Worm (Caenorhabditis elegans): ENCODE measurements around the gene fars-3.
A peak's percentile ranks its signal among the peaks of the same experiment; 100 is the strongest.

Gene fars-3

DNA sequence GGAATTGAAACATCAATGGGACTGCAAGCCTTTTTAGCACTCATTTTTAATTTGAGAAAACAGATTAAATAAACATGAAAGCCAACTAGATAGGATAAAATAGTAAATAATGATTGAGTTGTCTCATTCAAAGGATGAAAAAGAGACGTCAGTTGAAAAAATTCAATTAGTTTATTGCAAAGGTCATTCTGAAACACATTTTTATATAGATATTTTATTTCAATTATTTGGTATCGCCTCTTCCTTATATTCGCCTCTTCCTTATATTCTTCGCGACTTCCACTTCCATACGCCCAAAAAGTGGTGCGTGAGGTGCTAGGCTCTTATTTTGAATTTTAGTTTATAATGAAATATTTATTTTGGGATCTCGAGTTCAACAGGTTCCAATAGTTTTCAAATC, 29.6 kb upstream of the fars-3 start, which contains the start of gene acp-4:
Gene acp-4 (minus strand): TSS at position 101 of the 400 bp plus-strand sequence.
- TF ChIP-seq mls-2 (tag; optimal IDR thresholded peaks at IDR 0.05) (no peak), nhr-2 (tag; optimal IDR thresholded peaks at IDR 0.05) (no peak), ceh-43 (GFP tag; optimal IDR thresholded peaks at IDR 0.05) (no peak), nhr-28 (tag; optimal IDR thresholded peaks at IDR 0.05) (no peak), ztf-11 (tag; optimal IDR thresholded peaks at IDR 0.05) (no peak), ham-2 (GFP tag; optimal IDR thresholded peaks at IDR 0.05) (no peak), drap-1 (GFP tag; optimal IDR thresholded peaks at IDR 0.05) (no peak), nhr-12 (tag; optimal IDR thresholded peaks at IDR 0.05) (no peak), unc-62 (GFP tag; optimal IDR thresholded peaks at IDR 0.05) (no peak), elt-3 (tag; optimal IDR thresholded peaks at IDR 0.05) (no peak), unc-120 (tag; optimal IDR thresholded peaks at IDR 0.05; ENCODE audit: poor library complexity, severe bottlenecking) (no peak), flh-1 (GFP tag; optimal IDR thresholded peaks at IDR 0.05) (no peak), ces-1 (GFP tag; optimal IDR thresholded peaks at IDR 0.05) (no peak)

DNA sequence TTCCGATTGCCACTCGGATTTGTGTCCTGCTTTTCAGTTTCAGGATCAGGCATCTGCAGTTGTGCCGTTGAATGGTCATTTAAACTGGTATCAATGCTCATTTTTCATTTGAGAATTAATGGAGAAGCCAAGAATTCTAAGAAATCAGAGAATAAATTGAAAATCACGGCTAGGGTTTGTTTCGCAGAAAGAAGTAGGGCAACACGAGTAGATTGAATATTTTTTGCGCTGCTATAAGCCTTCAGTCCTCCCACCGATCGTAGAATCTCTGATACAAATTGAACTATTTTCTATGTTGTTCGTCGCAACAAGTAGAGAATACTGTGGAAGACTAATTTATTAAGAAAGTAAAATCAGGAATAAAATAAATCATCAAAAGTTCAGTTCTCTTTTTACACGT, 27.6 kb upstream of the fars-3 start, which contains the start of gene acp-3:
Gene acp-3 (minus strand): TSS at position 101 of the 400 bp plus-strand sequence.
- TF ChIP-seq sptf-1 (tag; optimal IDR thresholded peaks at IDR 0.05) = no peak
- TF ChIP-seq unc-62 (GFP tag; optimal IDR thresholded peaks at IDR 0.05) = no peak
- no peak for TF ChIP-seq elt-3 (tag; optimal IDR thresholded peaks at IDR 0.05)
- TF ChIP-seq nhr-28 (tag; optimal IDR thresholded peaks at IDR 0.05) = no peak
- TF ChIP-seq ztf-11 (tag; optimal IDR thresholded peaks at IDR 0.05) = no peak
- TF ChIP-seq sem-2 (GFP tag; optimal IDR thresholded peaks at IDR 0.05) = no peak
- no peak for TF ChIP-seq mab-5 (tag; optimal IDR thresholded peaks at IDR 0.05)
- no peak for TF ChIP-seq tbx-8 (GFP tag; optimal IDR thresholded peaks at IDR 0.05)
- TF ChIP-seq flh-1 (GFP tag; optimal IDR thresholded peaks at IDR 0.05) = no peak
- no peak for TF ChIP-seq hlh-1 (tag; optimal IDR thresholded peaks at IDR 0.05)
- no peak for TF ChIP-seq nhr-76 (tag; optimal IDR thresholded peaks at IDR 0.05)
- TF ChIP-seq bed-3 (GFP tag; optimal IDR thresholded peaks at IDR 0.05) = no peak
- TF ChIP-seq lin-32 (GFP tag; optimal IDR thresholded peaks at IDR 0.05) = no peak
- TF ChIP-seq nhr-12 (tag; optimal IDR thresholded peaks at IDR 0.05) = no peak

DNA sequence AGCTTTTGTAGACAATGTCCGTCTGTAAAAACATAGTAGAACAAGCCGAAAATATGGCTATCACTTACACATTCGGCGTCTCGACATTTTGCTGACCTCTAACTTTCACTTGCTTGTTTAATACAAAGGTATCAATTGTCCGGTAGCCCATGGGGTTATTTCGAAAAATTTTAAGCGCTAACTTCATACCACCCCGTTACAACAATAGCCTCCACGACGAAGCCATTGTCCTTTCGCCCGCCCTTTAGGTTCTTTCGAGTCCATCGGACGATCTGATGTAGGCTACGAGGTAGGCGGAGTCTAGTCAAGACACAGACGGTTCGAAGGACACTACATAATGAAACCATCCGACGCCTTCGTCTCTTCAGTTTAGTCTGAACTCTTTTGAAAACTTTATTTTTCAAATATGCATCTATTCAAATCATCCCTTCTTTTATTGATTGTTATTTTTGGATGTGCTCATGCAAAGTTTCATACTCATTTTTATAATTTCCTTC, 25.8 kb upstream of the fars-3 start, which contains the start of gene lips-10:
Gene lips-10 (plus strand): TSS at position 378 of the 497 bp plus-strand sequence.
- TF ChIP-seq drap-1 (GFP tag; optimal IDR thresholded peaks at IDR 0.05) (no peak), nhr-28 (tag; optimal IDR thresholded peaks at IDR 0.05) (no peak), mls-2 (tag; optimal IDR thresholded peaks at IDR 0.05) (no peak), ham-2 (GFP tag; optimal IDR thresholded peaks at IDR 0.05) (peak; percentile 36), hlh-1 (tag; optimal IDR thresholded peaks at IDR 0.05) (no peak), snpc-4 (tag; optimal IDR thresholded peaks at IDR 0.05) (no peak)

DNA sequence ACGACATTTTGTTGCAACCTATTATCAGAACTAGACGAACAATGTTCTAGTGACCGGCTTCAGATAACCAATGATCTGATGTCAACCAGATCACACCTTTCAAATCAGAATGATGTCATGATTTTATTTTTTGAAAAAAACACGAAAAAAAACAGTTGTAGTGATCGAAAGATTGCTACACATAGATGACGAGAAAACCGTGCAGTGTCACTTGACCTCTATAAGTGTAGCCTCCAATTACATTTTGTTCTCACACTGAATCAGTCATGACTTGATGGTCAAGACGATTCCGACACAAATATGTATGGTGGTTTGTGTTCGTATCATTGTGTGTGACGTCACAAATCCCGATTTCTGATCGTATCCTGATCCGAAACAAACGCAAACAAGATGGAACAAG, 24.6 kb upstream of the fars-3 start:
- no peak for TF ChIP-seq ceh-39 (tag; optimal IDR thresholded peaks at IDR 0.05)
- TF ChIP-seq zip-8 (tag; optimal IDR thresholded peaks at IDR 0.05) = peak; percentile 7

DNA sequence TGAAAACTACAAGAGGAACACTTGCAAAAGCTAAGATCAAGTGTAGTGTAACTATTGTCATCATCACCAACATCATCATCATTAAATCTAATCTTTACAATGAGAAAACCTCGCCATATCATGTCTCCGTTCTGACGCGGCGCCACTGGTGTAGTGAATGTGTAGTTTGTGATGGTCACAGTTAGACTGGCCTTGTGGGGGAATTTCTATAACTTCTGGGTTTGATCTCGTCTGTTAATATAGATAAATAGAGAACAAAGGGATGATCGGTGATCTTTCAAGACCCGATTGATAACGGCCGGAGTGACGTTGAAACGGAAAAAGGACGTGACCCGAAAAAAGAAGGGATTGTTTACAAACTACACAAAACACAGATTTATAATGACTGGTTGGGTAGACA, 23.9 kb upstream of the fars-3 start:
- TF ChIP-seq unc-39 (tag; optimal IDR thresholded peaks at IDR 0.05) = no peak
- no peak for TF ChIP-seq ceh-83 (GFP tag; optimal IDR thresholded peaks at IDR 0.05)
- TF ChIP-seq nhr-28 (tag; optimal IDR thresholded peaks at IDR 0.05) = peak; percentile 17

DNA sequence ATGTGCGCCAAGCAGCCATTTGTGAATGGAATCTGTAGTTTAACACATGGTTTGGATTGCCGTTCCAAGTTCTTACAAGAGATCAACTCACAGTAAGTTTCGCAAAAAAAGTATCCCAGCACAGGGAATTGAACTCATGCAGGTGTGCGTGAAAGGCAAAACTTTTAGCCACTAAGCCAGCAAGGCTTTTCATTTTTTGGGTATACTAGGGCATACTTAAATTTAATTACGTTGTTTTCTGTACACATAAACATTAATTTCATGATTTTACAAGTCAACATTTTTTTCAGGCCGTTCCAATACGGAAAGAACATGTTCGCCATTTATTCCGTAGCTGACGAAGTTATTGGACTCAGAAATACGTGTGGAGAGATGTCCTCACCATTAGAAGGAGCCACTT, 23.1 kb upstream of the fars-3 start:
- no peak for TF ChIP-seq pha-4 (tag; optimal IDR thresholded peaks at IDR 0.05)
- no peak for TF ChIP-seq sem-2 (GFP tag; optimal IDR thresholded peaks at IDR 0.05)
- TF ChIP-seq snpc-4 (tag; optimal IDR thresholded peaks at IDR 0.05) = no peak
- TF ChIP-seq ceh-83 (GFP tag; optimal IDR thresholded peaks at IDR 0.05) = no peak
- no peak for TF ChIP-seq nhr-2 (tag; optimal IDR thresholded peaks at IDR 0.05)
- no peak for TF ChIP-seq tbx-8 (GFP tag; optimal IDR thresholded peaks at IDR 0.05)

DNA sequence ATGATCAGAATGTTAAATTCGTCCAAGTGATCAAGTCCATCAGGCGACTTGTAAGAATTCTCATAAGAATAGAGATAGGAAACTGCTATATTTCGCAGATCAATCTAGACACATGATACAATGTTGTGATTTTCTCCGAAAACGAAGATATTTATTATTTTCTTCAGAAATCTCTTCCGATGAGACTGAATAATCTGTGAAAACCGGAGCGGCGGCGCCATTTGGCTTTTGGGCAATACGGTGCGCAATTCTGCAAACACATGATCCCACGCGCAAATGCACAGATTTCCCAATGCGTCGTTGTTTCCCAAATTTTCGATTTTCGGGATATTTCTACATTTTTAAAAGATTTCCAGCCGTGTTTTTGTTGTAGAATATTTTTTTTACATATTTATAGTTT, 22.5 kb upstream of the fars-3 start:
- TF ChIP-seq sem-2 (GFP tag; optimal IDR thresholded peaks at IDR 0.05) (no peak), flh-1 (GFP tag; optimal IDR thresholded peaks at IDR 0.05) (no peak), ztf-11 (tag; optimal IDR thresholded peaks at IDR 0.05) (no peak), lsy-2 (tag; optimal IDR thresholded peaks at IDR 0.05) (peak; percentile 92), nhr-76 (tag; optimal IDR thresholded peaks at IDR 0.05) (no peak), bed-3 (GFP tag; optimal IDR thresholded peaks at IDR 0.05) (no peak), mls-2 (tag; optimal IDR thresholded peaks at IDR 0.05) (no peak), elt-1 (tag; optimal IDR thresholded peaks at IDR 0.05; ENCODE audit: borderline replicate concordance, insufficient read depth) (no peak), M03D4.4 (tag; optimal IDR thresholded peaks at IDR 0.05) (no peak), mep-1 (tag; optimal IDR thresholded peaks at IDR 0.05) (peak; percentile 73), lin-32 (GFP tag; optimal IDR thresholded peaks at IDR 0.05) (peak; percentile 17), drap-1 (GFP tag; optimal IDR thresholded peaks at IDR 0.05) (no peak), nhr-2 (tag; optimal IDR thresholded peaks at IDR 0.05) (no peak), hlh-1 (tag; optimal IDR thresholded peaks at IDR 0.05) (peak; percentile 3), lin-13 (tag; optimal IDR thresholded peaks at IDR 0.05) (peak; percentile 34), ham-2 (GFP tag; optimal IDR thresholded peaks at IDR 0.05) (peak; percentile 33), snpc-4 (tag; optimal IDR thresholded peaks at IDR 0.05) (no peak), ceh-83 (GFP tag; optimal IDR thresholded peaks at IDR 0.05) (no peak), ceh-43 (GFP tag; optimal IDR thresholded peaks at IDR 0.05) (no peak), unc-62 (GFP tag; optimal IDR thresholded peaks at IDR 0.05) (no peak), pha-4 (tag; optimal IDR thresholded peaks at IDR 0.05) (no peak), ces-1 (GFP tag; optimal IDR thresholded peaks at IDR 0.05) (peak; percentile 4), unc-120 (tag; optimal IDR thresholded peaks at IDR 0.05; ENCODE audit: poor library complexity, severe bottlenecking) (peak; percentile 78), elt-3 (tag; optimal IDR thresholded peaks at IDR 0.05) (no peak), nhr-237 (tag; optimal IDR thresholded peaks at IDR 0.05) (peak; percentile 47), ceh-39 (tag; optimal IDR thresholded peaks at IDR 0.05) (no peak)
